Worm (Caenorhabditis elegans): ENCODE measurements around the gene F53E4.1.

Gene F53E4.1

ce11 chrV:15704745-15705144, 36.6 kb upstream of the F53E4.1 start, which contains the start of gene twk-34:
Gene twk-34 (plus strand): TSS chrV:15704960.
- TF ChIP-seq xbp-1 (tag; optimal IDR thresholded peaks at IDR 0.05) = no peak
- TF ChIP-seq nhr-85 (tag) = peak; percentile 29
- peak; percentile 5 for TF ChIP-seq blmp-1 (tag; optimal IDR thresholded peaks at IDR 0.05)
- TF ChIP-seq elt-3 (tag; optimal IDR thresholded peaks at IDR 0.05) = peak in 1 of 6 experiments; percentile 51

DNA sequence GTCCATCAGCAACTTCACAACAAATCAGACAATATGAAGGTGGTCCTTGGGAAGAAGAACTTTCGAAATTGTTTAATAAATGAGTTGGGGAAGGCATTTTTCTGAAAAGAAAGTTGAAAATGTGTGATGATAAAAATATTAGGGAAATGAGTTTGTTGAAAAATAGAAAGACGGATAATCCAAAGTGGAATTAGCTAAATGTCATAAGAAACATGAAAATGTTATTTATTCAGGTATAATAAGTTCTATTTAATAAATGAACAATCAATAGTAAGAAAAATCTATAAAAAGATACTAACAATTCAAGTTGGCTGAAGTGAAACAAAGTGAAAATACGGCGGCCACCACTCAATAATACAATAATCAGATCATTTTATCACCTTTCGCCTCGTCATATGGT, 34.2 kb upstream of the F53E4.1 start, which contains the start of gene nhr-53:
nhr-53 (minus strand) TSS at position 101 of the 400 bp plus-strand sequence.
- no peak for TF ChIP-seq efl-1 (optimal IDR thresholded peaks at IDR 0.05)
- peak in 1 of 2 experiments; percentile 30 for TF ChIP-seq efl-1 (GFP tag; optimal IDR thresholded peaks at IDR 0.05 in 1 of 2)
- TF ChIP-seq zag-1 (tag; optimal IDR thresholded peaks at IDR 0.05) = no peak
- no peak for TF ChIP-seq ceh-63 (GFP tag; optimal IDR thresholded peaks at IDR 0.05)

DNA sequence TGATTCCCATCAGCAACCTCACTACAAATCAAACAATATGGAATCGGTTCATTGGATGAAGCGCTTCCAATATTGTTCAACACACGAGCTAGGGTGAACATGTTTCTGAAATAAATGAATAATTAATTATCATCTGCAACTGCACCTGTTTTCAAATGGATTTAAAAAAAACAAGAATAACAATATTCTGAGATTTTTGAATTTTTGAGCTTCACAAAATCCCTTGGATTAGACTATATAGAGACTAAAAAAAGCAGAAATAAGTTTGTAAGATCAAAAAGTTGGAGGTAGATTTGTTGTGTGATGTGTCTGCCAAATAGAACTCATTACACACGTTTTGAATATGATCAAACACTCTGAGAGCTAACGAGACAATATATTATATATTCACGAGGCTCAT, 31.7 kb upstream of the F53E4.1 start, which contains the start of gene nhr-199:
nhr-199 (minus strand) TSS at position 101 of the 400 bp plus-strand sequence.
- TF ChIP-seq unc-30 (tag; optimal IDR thresholded peaks at IDR 0.05) = no peak
- no peak for TF ChIP-seq mef-2 (tag; optimal IDR thresholded peaks at IDR 0.05)
- TF ChIP-seq hlh-4 (tag; optimal IDR thresholded peaks at IDR 0.05) = no peak
- no peak for TF ChIP-seq tlp-1 (tag; optimal IDR thresholded peaks at IDR 0.05)
- TF ChIP-seq F16B12.6 (tag; optimal IDR thresholded peaks at IDR 0.05) = no peak
- no peak for TF ChIP-seq ceh-63 (GFP tag; optimal IDR thresholded peaks at IDR 0.05)
- no peak for TF ChIP-seq ceh-90 (tag; optimal IDR thresholded peaks at IDR 0.05)
- TF ChIP-seq mab-9 (GFP tag; IDR thresholded peaks at IDR 0.05) = no peak
- TF ChIP-seq nhr-20 (tag; optimal IDR thresholded peaks at IDR 0.05) = no peak
- no peak for TF ChIP-seq alr-1 (tag; optimal IDR thresholded peaks at IDR 0.05; ENCODE audit: borderline replicate concordance)
- no peak for TF ChIP-seq lin-35 (GFP tag; optimal IDR thresholded peaks at IDR 0.05)
- TF ChIP-seq unc-86 (tag; optimal IDR thresholded peaks at IDR 0.05) = no peak
- no peak for TF ChIP-seq pag-3 (tag; optimal IDR thresholded peaks at IDR 0.05; ENCODE audit: borderline replicate concordance, insufficient read depth)
- no peak for TF ChIP-seq ceh-88 (GFP tag; IDR thresholded peaks at IDR 0.05)
- TF ChIP-seq tbx-2 (tag; optimal IDR thresholded peaks at IDR 0.05) = no peak
- no peak for TF ChIP-seq skn-1 (tag; optimal IDR thresholded peaks at IDR 0.05)

DNA sequence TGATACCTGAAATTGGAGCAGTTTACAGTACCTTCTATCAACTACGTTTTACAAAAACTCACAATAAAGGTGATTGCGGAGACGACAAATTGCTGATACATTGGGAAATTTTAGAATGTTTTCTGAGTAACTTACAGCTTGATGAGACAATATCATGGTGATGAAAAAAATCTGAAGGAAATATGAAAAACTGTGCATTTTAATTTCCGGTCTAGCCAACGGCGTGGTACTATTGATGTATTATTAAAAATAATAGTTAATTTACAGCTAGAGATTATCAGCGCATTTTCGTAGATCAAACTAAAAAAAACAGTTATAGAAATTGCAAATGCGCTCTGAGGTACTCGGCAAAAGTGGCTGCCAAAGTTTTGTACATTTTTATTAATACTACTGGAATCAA, 30.0 kb upstream of the F53E4.1 start, which contains the start of gene srx-29:
srx-29 (minus strand) TSS at position 101 of the 400 bp plus-strand sequence.
- no peak for TF ChIP-seq egl-27 (tag; optimal IDR thresholded peaks at IDR 0.05)
- no peak for TF ChIP-seq lir-3 (tag; optimal IDR thresholded peaks at IDR 0.05; ENCODE audit: poor library complexity)
- TF ChIP-seq efl-3 (GFP tag; optimal IDR thresholded peaks at IDR 0.05) = no peak
- no peak for TF ChIP-seq ztf-4 (tag; optimal IDR thresholded peaks at IDR 0.05)
- TF ChIP-seq zip-4 (GFP tag; optimal IDR thresholded peaks at IDR 0.05) = no peak
- no peak for TF ChIP-seq nhr-237 (tag; optimal IDR thresholded peaks at IDR 0.05)
- TF ChIP-seq C04F5.9 (tag; optimal IDR thresholded peaks at IDR 0.05) = no peak
- TF ChIP-seq alr-1 (tag; optimal IDR thresholded peaks at IDR 0.05; ENCODE audit: borderline replicate concordance) = no peak
- no peak for TF ChIP-seq snu-23 (GFP tag; optimal IDR thresholded peaks at IDR 0.05)
- no peak for TF ChIP-seq fkh-8 (tag; optimal IDR thresholded peaks at IDR 0.05)

- TF ChIP-seq nhr-19 (GFP tag; conservative IDR thresholded peaks at IDR 0.05) (no peak), C34B4.2 (tag; optimal IDR thresholded peaks at IDR 0.05) (no peak), fkh-8 (tag; optimal IDR thresholded peaks at IDR 0.05) (peak; percentile 79), nhr-71 (tag; optimal IDR thresholded peaks at IDR 0.05) (peak; percentile 29), pag-3 (tag; optimal IDR thresholded peaks at IDR 0.05; ENCODE audit: borderline replicate concordance, insufficient read depth) (no peak), dsc-1 (tag; optimal IDR thresholded peaks at IDR 0.05) (peak; percentile 55), sox-4 (tag; optimal IDR thresholded peaks at IDR 0.05) (peak; percentile 28), ceh-82 (tag; optimal IDR thresholded peaks at IDR 0.05) (no peak), ets-5 (GFP tag; IDR thresholded peaks at IDR 0.05) (no peak), lsy-2 (tag; optimal IDR thresholded peaks at IDR 0.05) (no peak), blmp-1 (tag; optimal IDR thresholded peaks at IDR 0.05) (no peak)
These were observed 25.6 kb upstream of the F53E4.1 start, which contains the start of gene nhr-198 for ce11 chrV:15693682-15694081. Gene nhr-198 (plus strand): TSS chrV:15693994.

Measured in whole organism, L1 larva.